Fruit fly (Drosophila melanogaster) whole organism, adult: ENCODE measurements around the gene CG15336.

Source experiments
- CG11617 ChIP-seq: fragments of 200-800 bp; sonication (Bioruptor generic); optimal IDR thresholded peaks from 2 replicates; lab custom pipeline; 2017; ENCODE audit warnings: mild to moderate bottlenecking, missing biosample characterization, missing genetic modification reagents, missing genetic modification characterization
- CG12768 ChIP-seq: fragments of 200-800 bp; sonication (Bioruptor generic); optimal IDR thresholded peaks from 2 replicates; lab custom pipeline; 2017; ENCODE audit warnings: missing biosample characterization, missing genetic modification characterization, mild to moderate bottlenecking, moderate library complexity, missing genetic modification reagents
- CG14711 ChIP-seq: fragments of 200-800 bp; sonication (Bioruptor generic); optimal IDR thresholded peaks from 2 replicates; lab custom pipeline; 2018; ENCODE audit warnings: missing biosample characterization, mild to moderate bottlenecking, missing genetic modification characterization, moderate library complexity
- CG1620 ChIP-seq: fragments of 200-800 bp; sonication (Bioruptor generic); optimal IDR thresholded peaks from 2 replicates; lab custom pipeline; 2016; ENCODE audit warnings: missing biosample characterization, missing genetic modification characterization
- CG33017 ChIP-seq: fragments of 200-800 bp; sonication (Bioruptor generic); optimal IDR thresholded peaks from 2 replicates; lab custom pipeline; 2018; ENCODE audit warnings: missing biosample characterization, mild to moderate bottlenecking, missing genetic modification characterization, moderate library complexity
- CG5204 ChIP-seq: fragments of 200-800 bp; sonication (Bioruptor generic); optimal IDR thresholded peaks from 2 replicates; lab custom pipeline; 2016; ENCODE audit warnings: missing biosample characterization, missing genetic modification characterization
- CG7045 ChIP-seq: fragments of 200-800 bp; sonication (Bioruptor generic); optimal IDR thresholded peaks from 2 replicates; lab custom pipeline; 2017; ENCODE audit warnings: missing biosample characterization, mild to moderate bottlenecking, missing genetic modification characterization
- CG7101 ChIP-seq: fragments of 200-800 bp; sonication (Bioruptor generic); optimal IDR thresholded peaks from 2 replicates; lab custom pipeline; 2018; ENCODE audit warnings: missing biosample characterization, mild to moderate bottlenecking, missing genetic modification characterization, moderate library complexity
- Clk ChIP-seq: fragments of 200-800 bp; sonication (Bioruptor generic); optimal IDR thresholded peaks from 2 replicates; lab custom pipeline; 2017; ENCODE audit warnings: missing biosample characterization, missing genetic modification characterization
- Crg-1 ChIP-seq: fragments of 200-800 bp; sonication (Bioruptor generic); optimal IDR thresholded peaks from 2 replicates; lab custom pipeline; 2016; ENCODE audit warnings: missing biosample characterization, missing genetic modification characterization
- Hr96 ChIP-seq: fragments of 200-800 bp; sonication (Bioruptor generic); optimal IDR thresholded peaks from 2 replicates; lab custom pipeline; 2016; ENCODE audit warnings: missing biosample characterization, missing genetic modification characterization
- Mnt ChIP-seq: fragments of 200-800 bp; sonication (Bioruptor generic); optimal IDR thresholded peaks from 2 replicates; lab custom pipeline; 2016; ENCODE audit warnings: missing biosample characterization, mild to moderate bottlenecking, missing genetic modification characterization
- bab1 ChIP-seq: fragments of 200-800 bp; sonication (Bioruptor generic); optimal IDR thresholded peaks from 3 replicates; lab custom pipeline; 2019; ENCODE audit warnings: missing biosample characterization, mild to moderate bottlenecking, missing genetic modification characterization, moderate library complexity
- cic ChIP-seq: fragments of 200-800 bp; sonication (Bioruptor generic); optimal IDR thresholded peaks from 2 replicates; lab custom pipeline; 2017; ENCODE audit warnings: missing biosample characterization, mild to moderate bottlenecking, missing genetic modification characterization, moderate library complexity
- cnc ChIP-seq, 2 experiments: fragments of >200 bp; optimal IDR thresholded peaks; 2 replicates each; lab custom pipeline; 2017
- kay ChIP-seq: fragments of 200-800 bp; sonication (Bioruptor generic); peaks from one replicate; lab custom pipeline; 2016; ENCODE audit warnings: missing biosample characterization, missing genetic modification characterization, borderline replicate concordance
- ovo ChIP-seq: fragments of 200-800 bp; sonication (Bioruptor generic); optimal IDR thresholded peaks from 2 replicates; lab custom pipeline; 2016; ENCODE audit warnings: missing biosample characterization, missing genetic modification characterization
- pad ChIP-seq: fragments of 200-800 bp; sonication (Bioruptor generic); optimal IDR thresholded peaks from 3 replicates; lab custom pipeline; 2017; ENCODE audit warnings: missing biosample characterization, missing genetic modification characterization, mild to moderate bottlenecking, moderate library complexity, missing genetic modification reagents
- tj ChIP-seq: fragments of 200-800 bp; sonication (Bioruptor generic); optimal IDR thresholded peaks from 3 replicates; lab custom pipeline; 2017; ENCODE audit warnings: missing biosample characterization, mild to moderate bottlenecking, missing genetic modification characterization, moderate library complexity
- toe ChIP-seq: fragments of 200-800 bp; sonication (Bioruptor generic); optimal IDR thresholded peaks from 2 replicates; lab custom pipeline; 2016; ENCODE audit warnings: missing biosample characterization, missing genetic modification characterization

The CG15336 gene

dm6 chrX:8165608-8166007 lies 17.9 kb downstream of the CG15336 start, which contains the start of gene Or7a:
Gene Or7a, minus strand, starts transcription at chrX:8165708.
- TF ChIP-seq Crg-1 (no peak), CG7101 (tag; lab: Kevin White, UChicago) (no peak), CG33017 (tag; lab: Kevin White, UChicago) (no peak), CG11617 (GFP tag; lab: Kevin White, UChicago) (no peak), pad (no peak), CG1620 (GFP tag; lab: Kevin White, UChicago) (no peak)

DNA sequence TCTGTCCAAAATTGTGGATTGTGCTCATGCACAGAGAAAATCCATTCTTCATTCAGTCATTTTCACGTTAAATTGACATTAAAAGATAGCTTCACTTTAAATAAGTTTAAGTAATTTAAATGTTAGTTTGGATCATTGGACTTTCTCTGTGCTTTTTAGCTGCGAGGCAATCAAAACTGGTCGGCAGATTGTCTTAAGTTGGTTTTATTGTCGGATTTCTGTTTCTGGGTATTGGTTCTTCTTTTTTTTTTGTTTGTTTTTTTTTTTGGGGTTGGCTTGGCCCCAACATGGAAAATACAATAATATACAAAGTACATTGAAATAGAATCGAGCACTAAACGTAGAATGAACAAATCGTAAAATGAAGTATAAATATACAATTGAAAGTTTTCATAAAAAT lies 22.4 kb downstream of the CG15336 start, which contains the start of gene CG2278:
CG2278 (minus strand) TSS at position 101 of the 400 bp plus-strand sequence.
- no peak for TF ChIP-seq CG7045 (GFP tag; lab: Kevin White, UChicago)
- TF ChIP-seq cnc (optimal IDR thresholded peaks at IDR 0.05; lab: Kevin White, UChicago): no peak
- no peak for TF ChIP-seq Hr96 (GFP tag; lab: Kevin White, UChicago)
- TF ChIP-seq tj (GFP tag; lab: Kevin White, UChicago): no peak
- TF ChIP-seq CG14711 (tag; lab: Kevin White, UChicago): no peak
- no peak for TF ChIP-seq toe (GFP tag; lab: Kevin White, UChicago)
- no peak for TF ChIP-seq CG33017 (tag; lab: Kevin White, UChicago)
- TF ChIP-seq Clk (GFP tag; lab: Kevin White, UChicago): no peak

- TF ChIP-seq CG1620 (GFP tag; lab: Kevin White, UChicago): no peak
- TF ChIP-seq cnc (optimal IDR thresholded peaks at IDR 0.05; lab: Kevin White, UChicago): no peak
- TF ChIP-seq CG11617 (GFP tag; lab: Kevin White, UChicago): peak; percentile 19
- TF ChIP-seq CG7101 (tag; lab: Kevin White, UChicago): no peak
- no peak for TF ChIP-seq ovo (GFP tag; lab: Kevin White, UChicago)
- no peak for TF ChIP-seq CG5204 (GFP tag; lab: Kevin White, UChicago)
- no peak for TF ChIP-seq kay (GFP tag; lab: Kevin White, UChicago)
- TF ChIP-seq Clk (GFP tag; lab: Kevin White, UChicago): no peak
- no peak for TF ChIP-seq Hr96 (GFP tag; lab: Kevin White, UChicago)
- TF ChIP-seq bab1 (GFP tag; lab: Kevin White, UChicago): no peak
- no peak for TF ChIP-seq Crg-1
- TF ChIP-seq tj (GFP tag; lab: Kevin White, UChicago): peak; percentile 29
- TF ChIP-seq pad: no peak
- no peak for TF ChIP-seq CG12768 (GFP tag; lab: Kevin White, UChicago)
- no peak for TF ChIP-seq CG33017 (tag; lab: Kevin White, UChicago)
- TF ChIP-seq cic (GFP tag; lab: Kevin White, UChicago): no peak
- no peak for TF ChIP-seq toe (GFP tag; lab: Kevin White, UChicago)
- no peak for TF ChIP-seq CG7045 (GFP tag; lab: Kevin White, UChicago)
- peak; percentile 51 for TF ChIP-seq Mnt (GFP tag; lab: Kevin White, UChicago)
- peak; percentile 80 for TF ChIP-seq CG14711 (tag; lab: Kevin White, UChicago)
Measured at dm6 chrX:8176291-8177029, 28.7 kb downstream of the CG15336 start.

DNA sequence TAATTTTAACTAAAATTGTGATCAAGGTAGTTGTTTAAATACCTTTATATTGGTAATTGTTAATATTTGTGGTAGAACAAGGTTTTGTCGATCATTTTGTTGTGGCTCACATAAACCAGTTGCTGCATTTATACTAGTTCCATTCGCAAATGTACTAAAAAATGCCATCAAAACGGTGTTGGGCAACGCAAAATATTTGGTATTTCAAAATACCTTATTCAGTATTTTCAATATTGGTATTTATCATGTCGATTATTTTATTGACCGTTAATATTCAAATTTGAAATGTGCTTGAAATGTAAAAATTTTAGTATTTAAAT lies 29.2 kb downstream of the CG15336 start, which contains the start of gene slpr:
slpr (minus strand) TSS at position 156 of the 320 bp plus-strand sequence.
- peak; percentile 38 for TF ChIP-seq CG14711 (tag; lab: Kevin White, UChicago)
- TF ChIP-seq cnc (optimal IDR thresholded peaks at IDR 0.05; lab: Kevin White, UChicago): no peak

dm6 chrX:8177742-8178141 lies 30.0 kb downstream of the CG15336 start:
- TF ChIP-seq tj (GFP tag; lab: Kevin White, UChicago) (no peak), pad (peak; percentile 17)

DNA sequence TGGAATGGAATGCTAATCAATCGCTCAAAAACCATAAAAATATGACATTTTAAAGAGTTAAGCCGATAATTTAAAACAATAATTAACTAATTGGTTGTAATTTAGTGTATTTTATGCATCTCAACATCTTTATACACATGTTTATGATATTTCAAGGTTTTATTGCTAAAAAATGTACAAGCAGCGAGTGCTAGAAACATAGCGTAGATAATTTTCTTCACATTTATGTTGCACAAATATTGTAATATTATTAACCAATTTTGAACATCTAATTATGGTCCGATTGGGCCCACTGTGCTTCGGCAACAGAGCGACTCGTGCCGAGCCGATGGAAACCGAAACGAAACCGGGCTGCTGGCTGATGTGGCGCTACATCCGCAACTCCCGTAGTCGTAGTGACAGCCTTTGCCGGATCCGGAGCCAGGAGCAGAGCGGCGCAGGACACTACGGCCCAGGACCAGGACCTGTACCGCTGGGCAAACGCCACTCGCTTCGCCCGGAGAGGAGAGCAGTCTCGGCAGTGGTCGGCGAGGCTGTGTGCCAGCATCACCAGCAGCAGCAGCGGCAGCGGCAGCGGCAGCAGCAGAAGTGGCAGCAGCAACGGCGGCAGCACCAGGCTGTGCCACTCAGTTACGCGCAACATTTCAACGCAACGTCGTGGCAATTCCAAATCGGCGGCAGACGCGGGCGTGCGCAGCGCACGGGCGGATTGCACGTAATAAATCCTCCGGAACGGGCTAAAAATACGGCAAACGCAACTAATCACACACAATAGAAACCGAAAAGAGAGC lies 30.6 kb downstream of the CG15336 start, which contains the start of gene sdt:
sdt (plus strand) TSS at position 385 of the 791 bp plus-strand sequence.
- no peak for TF ChIP-seq Crg-1

dm6 chrX:8178989-8179388 lies 31.2 kb downstream of the CG15336 start:
- TF ChIP-seq Hr96 (GFP tag; lab: Kevin White, UChicago) (no peak), toe (GFP tag; lab: Kevin White, UChicago) (no peak), pad (no peak), CG11617 (GFP tag; lab: Kevin White, UChicago) (no peak), CG5204 (GFP tag; lab: Kevin White, UChicago) (no peak), kay (GFP tag; lab: Kevin White, UChicago) (no peak), Mnt (GFP tag; lab: Kevin White, UChicago) (no peak), CG12768 (GFP tag; lab: Kevin White, UChicago) (no peak), tj (GFP tag; lab: Kevin White, UChicago) (no peak), Crg-1 (no peak)
